Worm (Caenorhabditis elegans) whole organism, young adult: ENCODE measurements around the gene ZK250.2.

Experiments used
- F49E8.2 ChIP-seq: sonication (generic microtip); optimal IDR thresholded peaks from 3 replicates; lab custom pipeline; 2017; ENCODE audit warnings: missing genetic modification characterization, mild to moderate bottlenecking, missing compliant biosample characterization, antibody characterized with exemption, moderate library complexity; ENCODE audit not compliant: insufficient read depth
- ama-1 ChIP-seq, 3 experiments: fragments of 150-350 bp in 1 of 3; sonication (generic microtip) in 2 of 3; optimal IDR thresholded peaks; 2 replicates each; lab custom pipeline; 2014 to 2018; ENCODE audit warnings: missing biosample characterization in 2 of 3, missing genetic modification characterization in 2 of 3, missing genetic modification reagents in 2 of 3
- mxl-1 ChIP-seq: sonication (generic microtip); optimal IDR thresholded peaks from 2 replicates; lab custom pipeline; 2016; ENCODE audit warnings: missing genetic modification characterization, missing compliant biosample characterization
- pha-4 ChIP-seq: fragments of 150-350 bp; sonication (generic microtip); optimal IDR thresholded peaks from 2 replicates; lab custom pipeline; 2014; ENCODE audit warnings: missing biosample characterization, missing genetic modification reagents, missing genetic modification characterization
- unc-130 ChIP-seq: sonication (generic microtip); optimal IDR thresholded peaks from 2 replicates; lab custom pipeline; 2016; ENCODE audit warnings: missing genetic modification reagents, missing genetic modification characterization, missing compliant biosample characterization

- TF ChIP-seq mxl-1 (no peak), ama-1 (optimal IDR thresholded peaks at IDR 0.05; lab: Kevin White, UChicago) (no peak), ama-1 (GFP tag; optimal IDR thresholded peaks at IDR 0.05; lab: Kevin White, UChicago) (no peak), F49E8.2 (no peak), pha-4 (no peak), unc-130 (GFP tag; lab: Kevin White, UChicago) (no peak)
Observed at ce11 chrII:1946427-1946826, 2.1 kb upstream of the ZK250.2 start, which contains the start of gene math-48.
